Fruit fly (Drosophila melanogaster) whole organism, embryonic: ENCODE results near the gene nAChRalpha6.
A peak's percentile ranks its signal among the peaks of the same experiment; 100 is the strongest.

Experiments
- Kr ChIP-seq: fragments of 200-800 bp; sonication (Bioruptor generic); optimal IDR thresholded peaks from 2 replicates; lab custom pipeline; 2017; ENCODE audit warnings: missing biosample characterization, mild to moderate bottlenecking, missing genetic modification characterization
- Sin3A ChIP-seq: fragments of >200 bp; optimal IDR thresholded peaks from 2 replicates; lab custom pipeline; 2018
- en ChIP-seq: fragments of 200-800 bp; sonication (Bioruptor generic); optimal IDR thresholded peaks from 2 replicates; lab custom pipeline; 2016; ENCODE audit warnings: missing biosample characterization, missing genetic modification characterization
- gsb-n ChIP-seq: fragments of 200-800 bp; sonication (Bioruptor generic); optimal IDR thresholded peaks from 3 replicates; lab custom pipeline; 2018; ENCODE audit warnings: missing biosample characterization, mild to moderate bottlenecking, missing genetic modification characterization
- kay ChIP-seq: fragments of 200-800 bp; sonication (Bioruptor generic); optimal IDR thresholded peaks from 2 replicates; lab custom pipeline; 2016; ENCODE audit warnings: missing biosample characterization, missing genetic modification characterization
- lola ChIP-seq, 3 experiments: fragments of >200 bp in 2 of 3; fragments of 200-800 bp in 1 of 3; sonication (Bioruptor generic) in 1 of 3; optimal IDR thresholded peaks; 2 replicates each; lab custom pipeline; 2017 to 2019; ENCODE audit warnings: missing biosample characterization in 3 of 3, missing genetic modification characterization in 3 of 3, mild to moderate bottlenecking in 1 of 3, moderate library complexity in 1 of 3

- TF ChIP-seq en (GFP tag; lab: Kevin White, UChicago) = no peak
- no peak for TF ChIP-seq Kr
- TF ChIP-seq gsb-n (tag; lab: Kevin White, UChicago) = peak; percentile 76
- no peak for TF ChIP-seq lola (GFP tag; optimal IDR thresholded peaks at IDR 0.05; lab: Kevin White, UChicago)
- no peak for TF ChIP-seq kay (GFP tag; lab: Kevin White, UChicago)
- TF ChIP-seq Sin3A (lab: Kevin White, UChicago) = no peak
Measured at dm6 chr2L:9782176-9782581, 103.9 kb downstream of the nAChRalpha6 start, which contains the start of gene IP3K1.
